Worm (Caenorhabditis elegans) whole organism, L4/young adult: ENCODE results near the gene mpst-7.

Experiments used
- W03F9.2 ChIP-seq: fragments of 150-350 bp; optimal IDR thresholded peaks from 2 replicates; lab custom pipeline; 2014; ENCODE audit warnings: missing biosample characterization, missing genetic modification characterization
- dao-5 ChIP-seq: sonication (generic microtip); optimal IDR thresholded peaks from 2 replicates; lab custom pipeline; 2016; ENCODE audit warnings: missing genotype, missing genetic modification characterization, moderate library complexity, missing compliant biosample characterization
- him-1 ChIP-seq: sonication (generic microtip); optimal IDR thresholded peaks from 2 replicates; lab custom pipeline; 2016; ENCODE audit warnings: missing genotype, missing genetic modification reagents, missing genetic modification characterization, missing compliant biosample characterization

ce11 chrV:12943399-12943798 is 17.5 kb downstream of the mpst-7 start:
- no peak for TF ChIP-seq him-1 (tag; lab: Kevin White, UChicago)
- no peak for TF ChIP-seq W03F9.2
- TF ChIP-seq dao-5 (tag; lab: Kevin White, UChicago) = no peak
